Worm (Caenorhabditis elegans): ENCODE data around the gene srbc-83.

DNA sequence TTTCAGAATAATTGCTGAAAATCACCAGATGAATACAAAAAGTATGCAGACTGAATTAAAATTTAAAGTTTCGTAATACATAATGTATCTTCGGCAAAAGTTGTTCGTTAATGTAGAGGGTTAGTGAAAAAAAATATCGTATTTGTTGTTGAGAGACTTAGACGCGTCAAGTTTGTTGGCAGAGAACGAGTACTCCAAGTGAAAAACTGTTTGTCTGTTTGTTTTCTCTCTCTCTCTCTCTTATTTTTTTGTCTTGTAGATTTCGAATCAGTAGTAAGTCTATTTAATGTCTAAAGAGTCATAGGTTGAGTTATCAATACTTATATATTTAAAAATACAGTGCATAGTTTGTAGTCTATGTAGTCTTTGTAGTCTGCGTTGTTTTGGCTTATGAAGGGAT lies 27.6 kb upstream of the srbc-83 start, which contains the start of the genes fbxa-2 and T13F3.8:
- no peak for TF ChIP-seq xbp-1 (tag; optimal IDR thresholded peaks at IDR 0.05)
- TF ChIP-seq ama-1 (optimal IDR thresholded peaks at IDR 0.05), result no peak
- no peak for TF ChIP-seq ceh-82 (tag; optimal IDR thresholded peaks at IDR 0.05)
- TF ChIP-seq blmp-1 (tag; optimal IDR thresholded peaks at IDR 0.05), result no peak
- TF ChIP-seq mdl-1 (tag; optimal IDR thresholded peaks at IDR 0.05), result no peak
- TF ChIP-seq ztf-4 (tag; optimal IDR thresholded peaks at IDR 0.05), result no peak
- TF ChIP-seq fkh-10 (GFP tag; optimal IDR thresholded peaks at IDR 0.05), result no peak
- TF ChIP-seq alr-1 (tag; optimal IDR thresholded peaks at IDR 0.05; ENCODE audit: borderline replicate concordance), result no peak
- no peak for TF ChIP-seq efl-3 (GFP tag; optimal IDR thresholded peaks at IDR 0.05)
- no peak for TF ChIP-seq nhr-19 (GFP tag; conservative IDR thresholded peaks at IDR 0.05)
